Worm (Caenorhabditis elegans): ENCODE results near the gene H09F14.1.

DNA sequence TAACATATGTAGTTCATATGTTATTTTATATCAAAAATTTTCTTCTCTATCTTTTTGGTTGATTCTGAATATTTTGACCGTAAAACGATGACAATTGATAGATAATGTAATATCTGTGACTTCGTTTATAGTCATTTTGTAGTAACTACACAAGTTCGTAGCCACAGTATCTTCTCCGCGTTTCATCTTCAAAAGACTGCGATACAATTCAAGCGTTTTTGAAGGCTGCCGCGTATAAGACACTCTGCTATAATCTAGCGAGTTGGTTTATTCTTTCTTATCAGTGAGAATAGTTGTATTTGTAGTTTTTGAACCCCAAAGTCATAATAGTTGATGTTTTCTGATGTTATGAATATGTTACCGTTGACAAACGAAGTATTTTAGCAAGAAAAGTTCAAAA lies 41.6 kb upstream of the H09F14.1 start, which contains the start of gene ugt-34:
- no peak for TF ChIP-seq pha-4 (GFP tag; IDR thresholded peaks at IDR 0.05)
- no peak for TF ChIP-seq pha-4 (tag; optimal IDR thresholded peaks at IDR 0.05)
- no peak for TF ChIP-seq aly-2 (tag; optimal IDR thresholded peaks at IDR 0.05)
- TF ChIP-seq nhr-48 (tag; optimal IDR thresholded peaks at IDR 0.05), result no peak
- no peak for TF ChIP-seq snpc-4 (tag; optimal IDR thresholded peaks at IDR 0.05)
- no peak for TF ChIP-seq T20F7.1 (GFP tag; optimal IDR thresholded peaks at IDR 0.05)
- no peak for TF ChIP-seq lin-29 (GFP tag; IDR thresholded peaks at IDR 0.05)
- no peak for TF ChIP-seq unc-62 (GFP tag; optimal IDR thresholded peaks at IDR 0.05 in 1 of 2)
- TF ChIP-seq unc-62 (tag; optimal IDR thresholded peaks at IDR 0.05), result no peak
- no peak for TF ChIP-seq nhr-41 (GFP tag; IDR thresholded peaks at IDR 0.05)
- no peak for TF ChIP-seq madf-5 (GFP tag; IDR thresholded peaks at IDR 0.05)
- no peak for TF ChIP-seq dpl-1 (GFP tag; optimal IDR thresholded peaks at IDR 0.05)
- no peak for TF ChIP-seq fkh-10 (GFP tag; optimal IDR thresholded peaks at IDR 0.05)
- TF ChIP-seq lin-13 (GFP tag; optimal IDR thresholded peaks at IDR 0.05), result no peak
